Worm (Caenorhabditis elegans) whole organism, L4 larva: ENCODE measurements around the gene dsh-2.

ENCODE experiments used
- F49E8.2 ChIP-seq: sonication (generic microtip); optimal IDR thresholded peaks from 2 replicates; lab custom pipeline; 2016; ENCODE audit warnings: missing compliant biosample characterization, mild to moderate bottlenecking, missing genetic modification characterization, borderline replicate concordance
- ZK546.5 ChIP-seq, 2 experiments: sonication (generic microtip); optimal IDR thresholded peaks; 2 replicates each; lab custom pipeline; 2017; ENCODE audit warnings: missing biosample characterization in 2 of 2, missing genetic modification characterization in 2 of 2
- aha-1 ChIP-seq: fragments of 150-350 bp; peaks from one replicate; lab custom pipeline; 2014; ENCODE audit warnings: missing biosample characterization, missing genetic modification characterization
- arid-1 ChIP-seq: fragments of 200-800 bp; sonication (Bioruptor generic); conservative IDR thresholded peaks from 2 replicates; pipeline ENCODE4 v1.3.6; 2022; ENCODE audit warnings: missing genetic modification reagents, missing genetic modification characterization, missing compliant biosample characterization
- attf-4 ChIP-seq: sonication (generic microtip); optimal IDR thresholded peaks from 3 replicates; lab custom pipeline; 2017; ENCODE audit warnings: missing biosample characterization, missing genetic modification characterization
- ceh-28 ChIP-seq: fragments of 150-350 bp; optimal IDR thresholded peaks from 2 replicates; lab custom pipeline; 2014; ENCODE audit warnings: missing biosample characterization, missing genetic modification reagents, missing genetic modification characterization
- ceh-32 ChIP-seq: sonication (generic microtip); optimal IDR thresholded peaks from 2 replicates; lab custom pipeline; 2016; ENCODE audit warnings: mild to moderate bottlenecking, missing genetic modification characterization, missing compliant biosample characterization; ENCODE audit not compliant: poor library complexity
- ceh-82 ChIP-seq: sonication (generic microtip); optimal IDR thresholded peaks from 2 replicates; lab custom pipeline; 2017; ENCODE audit warnings: missing biosample characterization, missing genetic modification characterization
- ces-1 ChIP-seq: fragments of 150-350 bp; sonication (generic microtip); optimal IDR thresholded peaks from 4 replicates; lab custom pipeline; 2014; ENCODE audit warnings: missing biosample characterization, missing genetic modification reagents, missing genetic modification characterization
- daf-16 ChIP-seq, 3 experiments: sonication (generic microtip); optimal IDR thresholded peaks; 2 replicates each; lab custom pipeline; 2016 to 2017; ENCODE audit warnings: missing genetic modification characterization in 3 of 3, missing genetic modification reagents in 3 of 3, mild to moderate bottlenecking in 2 of 3, missing compliant biosample characterization in 2 of 3, missing biosample characterization in 1 of 3, moderate library complexity in 1 of 3
- daf-8 ChIP-seq: fragments of 200-800 bp; sonication (Bioruptor generic); IDR thresholded peaks from 2 replicates; pipeline ENCODE4 v1.3.6; 2022; ENCODE audit warnings: missing genetic modification characterization, missing compliant biosample characterization
- dmd-8 ChIP-seq: fragments of 200-800 bp; sonication (Bioruptor generic); IDR thresholded peaks from 2 replicates; pipeline ENCODE4 v1.3.6; 2022; ENCODE audit warnings: missing genetic modification characterization, missing compliant biosample characterization
- duxl-1 ChIP-seq: sonication (generic microtip); optimal IDR thresholded peaks from 2 replicates; lab custom pipeline; 2016; ENCODE audit warnings: mild to moderate bottlenecking, missing genetic modification characterization, moderate library complexity, missing compliant biosample characterization; ENCODE audit not compliant: poor library complexity
- dve-1 ChIP-seq: sonication (generic microtip); optimal IDR thresholded peaks from 2 replicates; lab custom pipeline; 2017; ENCODE audit warnings: antibody characterized with exemption, mild to moderate bottlenecking, missing genetic modification characterization, missing compliant biosample characterization; ENCODE audit not compliant: insufficient read depth
- egl-27 ChIP-seq: sonication (generic microtip); optimal IDR thresholded peaks from 3 replicates; lab custom pipeline; 2017; ENCODE audit warnings: missing biosample characterization, missing genetic modification reagents, missing genetic modification characterization
- hlh-30 ChIP-seq: sonication (generic microtip); optimal IDR thresholded peaks from 2 replicates; lab custom pipeline; 2017; ENCODE audit warnings: antibody characterized with exemption, mild to moderate bottlenecking, missing genetic modification characterization, missing compliant biosample characterization; ENCODE audit not compliant: insufficient read depth
- lin-1 ChIP-seq: fragments of 200-800 bp; sonication (Bioruptor generic); IDR thresholded peaks from 2 replicates; pipeline ENCODE4 v1.3.6; 2022; ENCODE audit warnings: missing genetic modification reagents, missing genetic modification characterization, missing compliant biosample characterization
- lin-29 ChIP-seq: fragments of 200-800 bp; sonication (Bioruptor generic); IDR thresholded peaks from 2 replicates; pipeline ENCODE4 v1.3.6; 2022; ENCODE audit warnings: missing genetic modification reagents, missing genetic modification characterization, missing compliant biosample characterization
- mdt-29 ChIP-seq: fragments of 200-800 bp; sonication (Bioruptor generic); IDR thresholded peaks from 2 replicates; pipeline ENCODE4 v1.3.6; 2022; ENCODE audit warnings: missing genetic modification reagents, missing genetic modification characterization, missing compliant biosample characterization
- mes-2 ChIP-seq: sonication (generic microtip); optimal IDR thresholded peaks from 2 replicates; lab custom pipeline; 2016; ENCODE audit warnings: missing genotype, mild to moderate bottlenecking, missing genetic modification characterization, missing compliant biosample characterization; ENCODE audit not compliant: poor library complexity, severe bottlenecking
- mxl-3 ChIP-seq: fragments of 200-800 bp; sonication (Bioruptor generic); optimal IDR thresholded peaks from 2 replicates; lab custom pipeline; 2018; ENCODE audit warnings: mild to moderate bottlenecking, missing genetic modification characterization, missing compliant biosample characterization
- nhr-10 ChIP-seq: fragments of 150-350 bp; optimal IDR thresholded peaks from 2 replicates; lab custom pipeline; 2014; ENCODE audit warnings: missing biosample characterization, missing genetic modification characterization
- nhr-111 ChIP-seq: fragments of 200-800 bp; sonication (Bioruptor generic); optimal IDR thresholded peaks from 2 replicates; lab custom pipeline; 2018; ENCODE audit warnings: mild to moderate bottlenecking, missing genetic modification characterization, missing compliant biosample characterization
- nhr-28 ChIP-seq: fragments of 150-350 bp; optimal IDR thresholded peaks from 2 replicates; lab custom pipeline; 2014; ENCODE audit warnings: missing biosample characterization, missing genetic modification characterization
- nhr-42 ChIP-seq: fragments of 200-800 bp; sonication (Bioruptor generic); IDR thresholded peaks from 2 replicates; pipeline ENCODE4 v1.3.6; 2022; ENCODE audit warnings: missing genetic modification characterization, missing compliant biosample characterization
- nhr-6 ChIP-seq: fragments of 150-350 bp; optimal IDR thresholded peaks from 2 replicates; lab custom pipeline; 2014; ENCODE audit warnings: missing biosample characterization, missing genetic modification characterization
- nhr-76 ChIP-seq: fragments of 150-350 bp; optimal IDR thresholded peaks from 2 replicates; lab custom pipeline; 2014; ENCODE audit warnings: missing biosample characterization, missing genetic modification characterization
- pha-4 ChIP-seq, 2 experiments: fragments of 150-350 bp in 1 of 2; fragments of 200-800 bp in 1 of 2; sonication (Bioruptor generic) in 1 of 2; IDR thresholded peaks in 1 of 2; optimal IDR thresholded peaks in 1 of 2; 2 replicates each; pipeline versions ENCODE4 v1.3.6 to Lab custom; 2014 to 2022; ENCODE audit warnings: missing genetic modification characterization in 2 of 2, missing genetic modification reagents in 2 of 2, missing biosample characterization in 1 of 2, missing compliant biosample characterization in 1 of 2
- pqm-1 ChIP-seq: sonication (generic microtip); optimal IDR thresholded peaks from 2 replicates; lab custom pipeline; 2017; ENCODE audit warnings: missing biosample characterization, missing genetic modification characterization
- rbr-2 ChIP-seq: sonication (generic microtip); optimal IDR thresholded peaks from 2 replicates; lab custom pipeline; 2016; ENCODE audit warnings: missing genotype, missing genetic modification characterization, missing compliant biosample characterization
- saeg-2 ChIP-seq: fragments of 200-800 bp; sonication (Bioruptor generic); IDR thresholded peaks from 2 replicates; pipeline ENCODE4 v1.3.6; 2022; ENCODE audit warnings: missing genetic modification reagents, missing genetic modification characterization, missing compliant biosample characterization
- snpc-1.2 ChIP-seq: fragments of 200-800 bp; sonication (Bioruptor generic); IDR thresholded peaks from 2 replicates; pipeline ENCODE4 v1.3.6; 2022; ENCODE audit warnings: missing genetic modification reagents, missing genetic modification characterization, missing compliant biosample characterization
- unc-39 ChIP-seq: sonication (generic microtip); optimal IDR thresholded peaks from 2 replicates; lab custom pipeline; 2017; ENCODE audit warnings: missing biosample characterization, missing genetic modification characterization
- unc-62 ChIP-seq, 3 experiments: fragments of 150-350 bp in 1 of 3; sonication (generic microtip); optimal IDR thresholded peaks in 2 of 3; peaks in 1 of 3; 1 replicate in 1 of 3; 2 replicates in 2 of 3; lab custom pipeline; 2014 to 2017; ENCODE audit warnings: missing biosample characterization in 3 of 3, missing genetic modification characterization in 3 of 3, missing genetic modification reagents in 3 of 3, missing genotype in 1 of 3
- zag-1 ChIP-seq: fragments of 150-350 bp; optimal IDR thresholded peaks from 2 replicates; lab custom pipeline; 2014; ENCODE audit warnings: missing biosample characterization, missing genetic modification characterization
- zip-2 ChIP-seq: fragments of 150-350 bp; optimal IDR thresholded peaks from 2 replicates; lab custom pipeline; 2014; ENCODE audit warnings: missing biosample characterization, missing genetic modification characterization
- ztf-7 ChIP-seq: fragments of 150-350 bp; optimal IDR thresholded peaks from 2 replicates; lab custom pipeline; 2014; ENCODE audit warnings: missing biosample characterization, missing genetic modification characterization

dsh-2 gene

DNA sequence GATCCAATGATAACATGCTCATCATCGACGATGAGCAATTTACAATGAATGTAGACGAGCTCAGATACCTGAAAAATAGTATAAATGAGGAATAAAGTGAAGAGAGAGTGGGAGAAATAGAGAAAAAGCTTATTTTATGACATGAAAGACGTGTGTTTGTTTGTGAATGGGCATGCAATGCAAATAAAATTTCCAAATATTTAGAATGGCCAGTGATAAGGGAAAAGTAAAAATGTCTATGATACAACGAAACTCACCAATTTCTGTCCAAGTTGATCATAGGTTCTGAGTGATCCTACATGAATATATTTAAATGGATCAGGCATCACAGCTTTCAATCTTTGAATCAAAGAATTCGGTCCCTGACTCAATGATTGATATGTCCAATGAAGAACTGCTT lies 5.2 kb upstream of the dsh-2 start:
- TF ChIP-seq mes-2 (tag; lab: Kevin White, UChicago) (peak; percentile 25), zip-2 (tag; lab: Kevin White, UChicago) (no peak), dve-1 (tag; lab: Kevin White, UChicago) (peak; percentile 33), aha-1 (tag; lab: Kevin White, UChicago) (peak; percentile 64), mxl-3 (GFP tag; lab: Kevin White, UChicago) (no peak), daf-16 (GFP tag; optimal IDR thresholded peaks at IDR 0.05; lab: Kevin White, UChicago) (no peak), daf-16 (tag; optimal IDR thresholded peaks at IDR 0.05; lab: Kevin White, UChicago) (peak; percentile 39), pqm-1 (peak; percentile 19), nhr-28 (tag; lab: Kevin White, UChicago) (peak; percentile 15)

- no peak for TF ChIP-seq ceh-82 (tag; lab: Kevin White, UChicago)
- TF ChIP-seq attf-4 (tag; lab: Kevin White, UChicago), result no peak
- no peak for TF ChIP-seq nhr-42
- no peak for TF ChIP-seq nhr-10 (tag; lab: Kevin White, UChicago)
- peak; percentile 17 for TF ChIP-seq hlh-30 (tag; lab: Kevin White, UChicago)
- TF ChIP-seq nhr-28 (tag; lab: Kevin White, UChicago), result peak; percentile 38
- TF ChIP-seq arid-1 (GFP tag; lab: Robert Waterston, UW), result no peak
- TF ChIP-seq unc-62 (GFP tag; optimal IDR thresholded peaks at IDR 0.05 in 1 of 2; lab: Kevin White, UChicago), result peak in 1 of 2 experiments; percentile 77
- TF ChIP-seq unc-62 (tag; optimal IDR thresholded peaks at IDR 0.05; lab: Kevin White, UChicago), result no peak
- TF ChIP-seq duxl-1 (tag; lab: Kevin White, UChicago), result no peak
- TF ChIP-seq egl-27 (tag; lab: Kevin White, UChicago), result no peak
- TF ChIP-seq ztf-7 (tag; lab: Kevin White, UChicago), result no peak
- TF ChIP-seq unc-39 (tag; lab: Kevin White, UChicago), result no peak
- TF ChIP-seq mdt-29 (GFP tag; lab: Robert Waterston, UW), result no peak
- no peak for TF ChIP-seq mes-2 (tag; lab: Kevin White, UChicago)
- TF ChIP-seq saeg-2 (GFP tag; lab: Robert Waterston, UW), result no peak
- peak; percentile 92 for TF ChIP-seq aha-1 (tag; lab: Kevin White, UChicago)
- no peak for TF ChIP-seq ZK546.5 (tag; optimal IDR thresholded peaks at IDR 0.05; lab: Kevin White, UChicago)
- TF ChIP-seq dmd-8, result no peak
- no peak for TF ChIP-seq nhr-6 (tag; lab: Kevin White, UChicago)
- TF ChIP-seq ceh-28 (tag; lab: Kevin White, UChicago), result no peak
- no peak for TF ChIP-seq lin-29 (GFP tag; lab: Robert Waterston, UW)
- no peak for TF ChIP-seq rbr-2 (tag; lab: Kevin White, UChicago)
- TF ChIP-seq zag-1 (tag; lab: Kevin White, UChicago), result no peak
- no peak for TF ChIP-seq ceh-32 (tag; lab: Kevin White, UChicago)
- no peak for TF ChIP-seq pha-4 (GFP tag; IDR thresholded peaks at IDR 0.05; lab: Robert Waterston, UW)
- TF ChIP-seq pha-4 (tag; optimal IDR thresholded peaks at IDR 0.05; lab: Kevin White, UChicago), result no peak
- TF ChIP-seq daf-8, result no peak
- no peak for TF ChIP-seq F49E8.2 (tag; lab: Kevin White, UChicago)
- TF ChIP-seq daf-16 (GFP tag; optimal IDR thresholded peaks at IDR 0.05; lab: Kevin White, UChicago), result no peak
- peak; percentile 1 for TF ChIP-seq daf-16 (tag; optimal IDR thresholded peaks at IDR 0.05; lab: Kevin White, UChicago)
- TF ChIP-seq ces-1 (GFP tag; lab: Kevin White, UChicago), result no peak
- no peak for TF ChIP-seq nhr-111 (GFP tag; lab: Kevin White, UChicago)
- no peak for TF ChIP-seq lin-1
- TF ChIP-seq nhr-76, result no peak
- no peak for TF ChIP-seq snpc-1.2
- TF ChIP-seq, all 104 proteins: peak for 5
Observed at ce11 chrII:5085450-5085849, 4.5 kb upstream of the dsh-2 start, which contains the start of gene txt-9. TSS of gene txt-9 (plus strand) at chrII:5085785.
